Fruit fly (Drosophila melanogaster): Measurements from ENCODE around the gene Lip1.
A peak's percentile ranks its signal among the peaks of the same experiment; 100 is the strongest.

The Lip1 gene

dm6 chr2L:10676933-10677714 lies 24.2 kb downstream of the Lip1 start, which contains the start of gene CG17104 (continued):
- TF ChIP-seq hbn (GFP tag; IDR thresholded peaks at IDR 0.05; ENCODE audit: partially characterized antibody) (no peak), sr (GFP tag; IDR thresholded peaks at IDR 0.05) (no peak), HmgZ (tag; optimal IDR thresholded peaks at IDR 0.05) (no peak), CG10654 (GFP tag; optimal IDR thresholded peaks at IDR 0.05) (no peak), CG7556 (GFP tag; optimal IDR thresholded peaks at IDR 0.05) (peak; percentile 32), CG1792 (GFP tag; optimal IDR thresholded peaks at IDR 0.05) (no peak), lola (GFP tag; optimal IDR thresholded peaks at IDR 0.05) (no peak), bowl (GFP tag; IDR thresholded peaks at IDR 0.05) (no peak), slp2 (GFP tag; optimal IDR thresholded peaks at IDR 0.05) (no peak), CG15514 (GFP tag; optimal IDR thresholded peaks at IDR 0.05) (peak; percentile 60), Rx (GFP tag; IDR thresholded peaks at IDR 0.05) (no peak), Ptx1 (GFP tag; IDR thresholded peaks at IDR 0.05) (peak; percentile 36; the same call in 1 of the 2 replicates), CG10431 (GFP tag; optimal IDR thresholded peaks at IDR 0.05) (no peak), vnd (GFP tag; IDR thresholded peaks at IDR 0.05; ENCODE audit: partially characterized antibody) (no peak), Dp (GFP tag; optimal IDR thresholded peaks at IDR 0.05) (no peak), gem (tag; optimal IDR thresholded peaks at IDR 0.05) (peak; percentile 66), Asciz (GFP tag; optimal IDR thresholded peaks at IDR 0.05) (peak; percentile 17), CG6654 (GFP tag; optimal IDR thresholded peaks at IDR 0.05) (no peak), Fer3 (tag; optimal IDR thresholded peaks at IDR 0.05) (peak; percentile 16), CG1233 (GFP tag; optimal IDR thresholded peaks at IDR 0.05) (no peak), Rfx (GFP tag; IDR thresholded peaks at IDR 0.05) (peak; percentile 45; the same call in 1 of the 2 replicates), Blimp-1 (GFP tag; optimal IDR thresholded peaks at IDR 0.05) (peak; percentile 64), Dad (GFP tag; optimal IDR thresholded peaks at IDR 0.05) (no peak), CoRest (tag; optimal IDR thresholded peaks at IDR 0.05) (peak; percentile 44), CG13624 (GFP tag; optimal IDR thresholded peaks at IDR 0.05) (no peak), CG4854 (GFP tag; optimal IDR thresholded peaks at IDR 0.05) (no peak), sc (optimal IDR thresholded peaks at IDR 0.05) (no peak), sc (GFP tag; optimal IDR thresholded peaks at IDR 0.05) (no peak), CG13287 (GFP tag; IDR thresholded peaks at IDR 0.05; ENCODE audit: partially characterized antibody) (no peak), pfk (GFP tag; optimal IDR thresholded peaks at IDR 0.05) (no peak), crc (GFP tag; optimal IDR thresholded peaks at IDR 0.05) (peak; percentile 35), Bgb (GFP tag; IDR thresholded peaks at IDR 0.05; ENCODE audit: partially characterized antibody) (no peak), CG8924 (tag; optimal IDR thresholded peaks at IDR 0.05) (peak; percentile 25), Xbp1 (GFP tag; optimal IDR thresholded peaks at IDR 0.05) (peak; percentile 17), unpg (GFP tag; optimal IDR thresholded peaks at IDR 0.05) (peak; percentile 48), seq (GFP tag; IDR thresholded peaks at IDR 0.05) (no peak), bcd (GFP tag; optimal IDR thresholded peaks at IDR 0.05) (peak; percentile 4), Oli (tag; optimal IDR thresholded peaks at IDR 0.05) (peak; percentile 49), dysf (GFP tag; IDR thresholded peaks at IDR 0.05) (peak; percentile 43; the same call in 1 of the 3 replicates), CG4282 (GFP tag; optimal IDR thresholded peaks at IDR 0.05) (no peak), pan (optimal IDR thresholded peaks at IDR 0.05) (no peak), pan (GFP tag; optimal IDR thresholded peaks at IDR 0.05 in 1 of 2, IDR thresholded peaks at IDR 0.05 in 1 of 2) (peak in 1 of 2 experiments; percentile 32), CG17912 (GFP tag; optimal IDR thresholded peaks at IDR 0.05) (no peak), HLH3B (GFP tag; IDR thresholded peaks at IDR 0.05) (0 out of 2 replicates have a peak, but pooled peaks have one; percentile 28), CG2120 (GFP tag; optimal IDR thresholded peaks at IDR 0.05) (peak; percentile 62), TFAM (GFP tag; optimal IDR thresholded peaks at IDR 0.05) (no peak), tx (GFP tag; optimal IDR thresholded peaks at IDR 0.05) (peak; percentile 29), CG3281 (GFP tag; optimal IDR thresholded peaks at IDR 0.05) (peak; percentile 33), CG17359 (tag; optimal IDR thresholded peaks at IDR 0.05) (peak; percentile 1)
